Fruit fly (Drosophila melanogaster): ENCODE data around the gene CG4198.

Gene CG4198

DNA sequence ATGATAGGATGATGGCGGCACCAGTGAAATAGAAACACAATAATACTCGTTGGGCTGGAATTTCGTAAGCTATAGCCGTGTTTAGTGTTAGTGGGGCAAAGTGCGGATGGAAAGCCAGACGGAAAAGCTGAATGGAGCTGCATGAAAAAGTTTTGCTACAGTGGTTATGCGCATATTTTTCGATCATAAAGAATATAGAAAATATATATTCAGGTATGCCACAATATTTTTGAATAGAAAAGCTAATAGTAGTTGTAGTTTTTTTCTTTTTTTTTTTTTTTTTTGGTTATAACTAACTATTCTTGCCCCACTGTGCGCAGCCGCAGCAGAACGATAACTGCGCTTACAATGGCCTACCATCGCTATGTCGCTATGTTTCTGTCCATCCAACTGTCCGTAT lies 26.5 kb upstream of the CG4198 start (continued):
- no peak for TF ChIP-seq D (optimal IDR thresholded peaks at IDR 0.05)
- TF ChIP-seq D (GFP tag; optimal IDR thresholded peaks at IDR 0.05): no peak
- no peak for TF ChIP-seq sna (GFP tag; IDR thresholded peaks at IDR 0.05; ENCODE audit: partially characterized antibody)
- TF ChIP-seq Atf-2 (GFP tag; optimal IDR thresholded peaks at IDR 0.05): no peak
- no peak for TF ChIP-seq eve (GFP tag; optimal IDR thresholded peaks at IDR 0.05)
- 0 out of 2 replicates have a peak, but pooled peaks have one; percentile 40 for TF ChIP-seq Ada2b (GFP tag; IDR thresholded peaks at IDR 0.05)
- no peak for TF ChIP-seq CG34376 (GFP tag; optimal IDR thresholded peaks at IDR 0.05)
- no peak for TF ChIP-seq scrt (GFP tag; optimal IDR thresholded peaks at IDR 0.05)
- 0 out of 2 replicates have a peak, but pooled peaks have one; percentile 18 for TF ChIP-seq wor (GFP tag; IDR thresholded peaks at IDR 0.05)
- no peak; the same call in 1 of the 2 replicates for TF ChIP-seq slbo (GFP tag; IDR thresholded peaks at IDR 0.05)
- no peak for TF ChIP-seq CG14667 (GFP tag; IDR thresholded peaks at IDR 0.05)
- peak; percentile 16 for TF ChIP-seq unpg (GFP tag; optimal IDR thresholded peaks at IDR 0.05)
- TF ChIP-seq usp (GFP tag; optimal IDR thresholded peaks at IDR 0.05): no peak
- TF ChIP-seq CG2199 (GFP tag; IDR thresholded peaks at IDR 0.05): no peak
- no peak for TF ChIP-seq ems (GFP tag; optimal IDR thresholded peaks at IDR 0.05)
- no peak for TF ChIP-seq ttk (GFP tag; IDR thresholded peaks at IDR 0.05)
- TF ChIP-seq CG30020 (tag; optimal IDR thresholded peaks at IDR 0.05): no peak
- TF ChIP-seq chinmo (GFP tag; IDR thresholded peaks at IDR 0.05; ENCODE audit: partially characterized antibody): no peak
- TF ChIP-seq Hand (GFP tag; optimal IDR thresholded peaks at IDR 0.05): no peak
- no peak for TF ChIP-seq CG4617 (GFP tag; optimal IDR thresholded peaks at IDR 0.05; ENCODE audit: borderline replicate concordance)
- TF ChIP-seq gcm2 (GFP tag; optimal IDR thresholded peaks at IDR 0.05): no peak
- TF ChIP-seq crol (GFP tag; IDR thresholded peaks at IDR 0.05): 0 out of 2 replicates have a peak, but pooled peaks have one; percentile 7
- TF ChIP-seq lola (GFP tag; optimal IDR thresholded peaks at IDR 0.05): no peak
- TF ChIP-seq bowl (GFP tag; IDR thresholded peaks at IDR 0.05): no peak
- no peak for TF ChIP-seq ken (GFP tag; IDR thresholded peaks at IDR 0.05)
- TF ChIP-seq CG2202 (tag; optimal IDR thresholded peaks at IDR 0.05): no peak
- no peak for TF ChIP-seq jing (GFP tag; optimal IDR thresholded peaks at IDR 0.05)
- no peak for TF ChIP-seq Kr (GFP tag; optimal IDR thresholded peaks at IDR 0.05)
- TF ChIP-seq Hmr (GFP tag; optimal IDR thresholded peaks at IDR 0.05): no peak
- no peak for TF ChIP-seq Mes4 (GFP tag; optimal IDR thresholded peaks at IDR 0.05)
- no peak for TF ChIP-seq CG18619 (GFP tag; optimal IDR thresholded peaks at IDR 0.05)

DNA sequence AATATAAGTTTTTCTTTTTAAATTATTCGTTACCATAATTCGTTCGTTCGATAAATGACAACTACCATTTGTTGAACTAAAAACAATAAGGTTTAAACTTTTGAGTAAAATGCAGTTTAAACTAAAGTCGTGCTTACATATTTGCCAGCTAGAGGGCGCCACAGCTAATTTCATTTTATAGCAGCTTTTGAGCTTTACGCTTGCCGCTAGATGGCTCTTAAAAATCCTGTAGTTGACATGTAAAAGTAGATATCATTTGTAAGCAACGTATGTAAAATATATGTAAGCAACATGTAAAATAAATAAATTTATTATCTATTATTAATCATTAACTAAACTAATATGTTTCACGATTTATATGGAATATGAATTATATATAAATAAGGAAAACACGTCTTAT lies 23.4 kb upstream of the CG4198 start:
- TF ChIP-seq h (optimal IDR thresholded peaks at IDR 0.05): no peak
- TF ChIP-seq cas (GFP tag; IDR thresholded peaks at IDR 0.05): no peak
- TF ChIP-seq Rfx (GFP tag; IDR thresholded peaks at IDR 0.05): peak; percentile 47; the same call in 1 of the 2 replicates
- TF ChIP-seq pros (GFP tag; optimal IDR thresholded peaks at IDR 0.05): no peak
- TF ChIP-seq odd (GFP tag; optimal IDR thresholded peaks at IDR 0.05): no peak
- no peak for TF ChIP-seq CG7786 (GFP tag; optimal IDR thresholded peaks at IDR 0.05)
- no peak for TF ChIP-seq CG4820 (GFP tag; optimal IDR thresholded peaks at IDR 0.05)
- TF ChIP-seq zfh1 (GFP tag; IDR thresholded peaks at IDR 0.05): no peak
- TF ChIP-seq CG7556 (GFP tag; optimal IDR thresholded peaks at IDR 0.05): no peak
- TF ChIP-seq Usf (GFP tag; optimal IDR thresholded peaks at IDR 0.05): no peak
- no peak for TF ChIP-seq CG7271 (tag; optimal IDR thresholded peaks at IDR 0.05)
- TF ChIP-seq Sox102F (GFP tag; optimal IDR thresholded peaks at IDR 0.05): no peak
- no peak for TF ChIP-seq HLH3B (GFP tag; IDR thresholded peaks at IDR 0.05)
- TF ChIP-seq crol (GFP tag; IDR thresholded peaks at IDR 0.05): no peak
- no peak for TF ChIP-seq CG2889 (GFP tag; IDR thresholded peaks at IDR 0.05)
- no peak for TF ChIP-seq croc (GFP tag; conservative IDR thresholded peaks at IDR 0.05)
- TF ChIP-seq Hand (GFP tag; optimal IDR thresholded peaks at IDR 0.05): no peak
- no peak for TF ChIP-seq gt (GFP tag; IDR thresholded peaks at IDR 0.05)
- no peak for TF ChIP-seq Antp (GFP tag; optimal IDR thresholded peaks at IDR 0.05)
- no peak for TF ChIP-seq sc (optimal IDR thresholded peaks at IDR 0.05)
- TF ChIP-seq sc (GFP tag; optimal IDR thresholded peaks at IDR 0.05): no peak
- TF ChIP-seq CG15601 (tag; optimal IDR thresholded peaks at IDR 0.05): no peak
- no peak for TF ChIP-seq HmgD (GFP tag; optimal IDR thresholded peaks at IDR 0.05)
- TF ChIP-seq caup (GFP tag; optimal IDR thresholded peaks at IDR 0.05; ENCODE audit: severe bottlenecking): no peak
- no peak for TF ChIP-seq CG7372 (GFP tag; IDR thresholded peaks at IDR 0.05)
